Fruit fly (Drosophila melanogaster) whole organism, embryonic: Measurements from ENCODE around the gene CG1572.
A peak's percentile ranks its signal among the peaks of the same experiment; 100 is the strongest.

Source experiments
- Bteb2 ChIP-seq: fragments of 200-800 bp; sonication (Bioruptor generic); optimal IDR thresholded peaks from 2 replicates; lab custom pipeline; 2016; ENCODE audit warnings: missing biosample characterization, missing genetic modification characterization
- CG10543 ChIP-seq: fragments of 200-800 bp; sonication (Bioruptor generic); optimal IDR thresholded peaks from 3 replicates; lab custom pipeline; 2017; ENCODE audit warnings: missing biosample characterization, mild to moderate bottlenecking, missing genetic modification characterization, moderate library complexity
- CG10654 ChIP-seq: fragments of 200-800 bp; sonication (Bioruptor generic); optimal IDR thresholded peaks from 2 replicates; lab custom pipeline; 2016; ENCODE audit warnings: missing biosample characterization, missing genetic modification characterization
- CG11695 ChIP-seq: fragments of 200-800 bp; sonication (Bioruptor generic); IDR thresholded peaks from 3 replicates; pipeline ENCODE4 v1.3.6; 2022; ENCODE audit warnings: missing biosample characterization, missing genetic modification characterization
- CG13775 ChIP-seq: fragments of 200-800 bp; sonication (Bioruptor generic); optimal IDR thresholded peaks from 3 replicates; lab custom pipeline; 2017; ENCODE audit warnings: missing biosample characterization, mild to moderate bottlenecking, missing genetic modification characterization
- CG15269 ChIP-seq: fragments of 200-800 bp; sonication (Bioruptor generic); optimal IDR thresholded peaks from 2 replicates; lab custom pipeline; 2018; ENCODE audit warnings: missing biosample characterization, mild to moderate bottlenecking, missing genetic modification characterization, moderate library complexity
- CG15601 ChIP-seq: fragments of 200-800 bp; sonication (Bioruptor generic); optimal IDR thresholded peaks from 3 replicates; lab custom pipeline; 2019; ENCODE audit warnings: missing biosample characterization, mild to moderate bottlenecking, missing genetic modification characterization, moderate library complexity
- CG1647 ChIP-seq: fragments of 200-800 bp; sonication (Bioruptor generic); optimal IDR thresholded peaks from 3 replicates; lab custom pipeline; 2016; ENCODE audit warnings: missing biosample characterization, missing genetic modification characterization
- CG16813 ChIP-seq: fragments of 200-800 bp; sonication (Bioruptor generic); IDR thresholded peaks from 3 replicates; pipeline ENCODE4 v1.3.6; 2022; ENCODE audit warnings: missing biosample characterization, missing genetic modification characterization; ENCODE audit not compliant: partially characterized antibody
- CG17802 ChIP-seq: fragments of 200-800 bp; sonication (Bioruptor generic); optimal IDR thresholded peaks from 2 replicates; lab custom pipeline; 2018; ENCODE audit warnings: missing biosample characterization, mild to moderate bottlenecking, missing genetic modification characterization, moderate library complexity
- CG31224 ChIP-seq: fragments of 200-800 bp; sonication (Bioruptor generic); IDR thresholded peaks from 2 replicates; pipeline ENCODE4 v1.3.6; 2022; ENCODE audit warnings: missing biosample characterization, missing genetic modification characterization
- CG31388 ChIP-seq: fragments of 200-800 bp; sonication (Bioruptor generic); optimal IDR thresholded peaks from 2 replicates; lab custom pipeline; 2016; ENCODE audit warnings: missing biosample characterization, missing genetic modification characterization
- CG3163 ChIP-seq: fragments of 200-800 bp; sonication (Bioruptor generic); optimal IDR thresholded peaks from 3 replicates; lab custom pipeline; 2016; ENCODE audit warnings: missing biosample characterization, missing genetic modification characterization
- CG34422 ChIP-seq: fragments of 200-800 bp; sonication (Bioruptor generic); IDR thresholded peaks from 3 replicates; pipeline ENCODE4 v1.3.6; 2022; ENCODE audit warnings: missing biosample characterization, missing genetic modification characterization
- CG3838 ChIP-seq: fragments of 200-800 bp; sonication (Bioruptor generic); optimal IDR thresholded peaks from 3 replicates; lab custom pipeline; 2016; ENCODE audit warnings: missing biosample characterization, missing genetic modification characterization
- CG4328 ChIP-seq: fragments of 200-800 bp; sonication (Bioruptor generic); optimal IDR thresholded peaks from 3 replicates; lab custom pipeline; 2017; ENCODE audit warnings: missing biosample characterization, missing genetic modification reagents, missing genetic modification characterization
- CG4617 ChIP-seq: fragments of 200-800 bp; sonication (Bioruptor generic); optimal IDR thresholded peaks from 3 replicates; lab custom pipeline; 2016; ENCODE audit warnings: missing biosample characterization, missing genetic modification characterization, borderline replicate concordance
- CG4854 ChIP-seq: fragments of 200-800 bp; sonication (Bioruptor generic); optimal IDR thresholded peaks from 2 replicates; lab custom pipeline; 2016; ENCODE audit warnings: missing biosample characterization, missing genetic modification characterization, inconsistent platforms
- CG5245 ChIP-seq: fragments of 200-800 bp; sonication (Bioruptor generic); optimal IDR thresholded peaks from 3 replicates; lab custom pipeline; 2016; ENCODE audit warnings: missing biosample characterization, missing genetic modification characterization
- CG6765 ChIP-seq: fragments of 200-800 bp; sonication (Bioruptor generic); optimal IDR thresholded peaks from 3 replicates; lab custom pipeline; 2017; ENCODE audit warnings: missing biosample characterization, mild to moderate bottlenecking, missing genetic modification characterization
- CG6854 ChIP-seq: fragments of 200-800 bp; sonication (Bioruptor generic); optimal IDR thresholded peaks from 3 replicates; lab custom pipeline; 2017; ENCODE audit warnings: missing biosample characterization, mild to moderate bottlenecking, missing genetic modification characterization
- CG8924 ChIP-seq: fragments of 200-800 bp; optimal IDR thresholded peaks from 3 replicates; lab custom pipeline; 2019; ENCODE audit warnings: missing biosample characterization, mild to moderate bottlenecking, missing genetic modification characterization, moderate library complexity
- CG9437 ChIP-seq: fragments of 200-800 bp; sonication (Bioruptor generic); optimal IDR thresholded peaks from 2 replicates; lab custom pipeline; 2018; ENCODE audit warnings: missing biosample characterization, mild to moderate bottlenecking, missing genetic modification characterization
- CG9932 ChIP-seq: fragments of 200-800 bp; sonication (Bioruptor generic); IDR thresholded peaks from 2 replicates; pipeline ENCODE4 v1.3.6; 2022; ENCODE audit warnings: missing biosample characterization, missing genetic modification characterization
- CkIIα-i1 ChIP-seq: fragments of 200-800 bp; sonication (Bioruptor generic); IDR thresholded peaks from 2 replicates; pipeline ENCODE4 v1.3.6; 2022; ENCODE audit warnings: missing biosample characterization, missing genetic modification characterization
- D19A ChIP-seq: fragments of 200-800 bp; optimal IDR thresholded peaks from 3 replicates; lab custom pipeline; 2019; ENCODE audit warnings: missing biosample characterization, mild to moderate bottlenecking, missing genetic modification characterization, moderate library complexity
- Deaf1 ChIP-seq: fragments of 200-800 bp; optimal IDR thresholded peaks from 3 replicates; lab custom pipeline; 2019; ENCODE audit warnings: missing biosample characterization, mild to moderate bottlenecking, missing genetic modification characterization, moderate library complexity
- Hand ChIP-seq: fragments of 200-800 bp; sonication (Bioruptor generic); optimal IDR thresholded peaks from 2 replicates; lab custom pipeline; 2017; ENCODE audit warnings: mild to moderate bottlenecking, missing biosample characterization, missing genetic modification reagents, missing genetic modification characterization
- HmgD ChIP-seq: fragments of 200-800 bp; sonication (Bioruptor generic); optimal IDR thresholded peaks from 3 replicates; lab custom pipeline; 2016; ENCODE audit warnings: missing biosample characterization, missing genetic modification characterization
- Hr3 ChIP-seq: fragments of 200-800 bp; sonication (Bioruptor generic); optimal IDR thresholded peaks from 3 replicates; lab custom pipeline; 2016; ENCODE audit warnings: missing biosample characterization, missing genetic modification characterization
- Sox100B ChIP-seq: fragments of 200-800 bp; sonication (Bioruptor generic); optimal IDR thresholded peaks from 3 replicates; lab custom pipeline; 2018; ENCODE audit warnings: missing biosample characterization, mild to moderate bottlenecking, missing genetic modification characterization
- Vsx1 ChIP-seq: fragments of 200-800 bp; sonication (Bioruptor generic); optimal IDR thresholded peaks from 2 replicates; lab custom pipeline; 2017; ENCODE audit warnings: missing biosample characterization, mild to moderate bottlenecking, missing genetic modification characterization, missing genetic modification reagents
- ase ChIP-seq: fragments of 200-800 bp; sonication (Bioruptor generic); IDR thresholded peaks from 3 replicates; pipeline ENCODE4 v1.3.6; 2022; ENCODE audit warnings: missing biosample characterization, missing genetic modification characterization
- crc ChIP-seq: fragments of 200-800 bp; sonication (Bioruptor generic); optimal IDR thresholded peaks from 2 replicates; lab custom pipeline; 2016; ENCODE audit warnings: missing biosample characterization, missing genetic modification characterization
- croc ChIP-seq: fragments of 200-800 bp; sonication (Bioruptor generic); conservative IDR thresholded peaks from 3 replicates; pipeline ENCODE4 v1.3.6; 2022; ENCODE audit warnings: missing biosample characterization, missing genetic modification characterization
- crol ChIP-seq: fragments of 200-800 bp; sonication (Bioruptor generic); IDR thresholded peaks from 2 replicates; pipeline ENCODE4 v1.3.6; 2022; ENCODE audit warnings: missing biosample characterization, missing genetic modification characterization
- dmrt11E ChIP-seq: fragments of 200-800 bp; sonication (Bioruptor generic); optimal IDR thresholded peaks from 3 replicates; lab custom pipeline; 2018; ENCODE audit warnings: missing biosample characterization, mild to moderate bottlenecking, missing genetic modification characterization, moderate library complexity
- fu2 ChIP-seq: fragments of 200-800 bp; sonication (Bioruptor generic); optimal IDR thresholded peaks from 2 replicates; lab custom pipeline; 2016; ENCODE audit warnings: missing biosample characterization, missing genetic modification characterization
- gfzf ChIP-seq: fragments of 200-800 bp; sonication (Bioruptor generic); optimal IDR thresholded peaks from 2 replicates; lab custom pipeline; 2016; ENCODE audit warnings: missing biosample characterization, mild to moderate bottlenecking, missing genetic modification characterization, moderate library complexity
- grn ChIP-seq: fragments of 200-800 bp; sonication (Bioruptor generic); optimal IDR thresholded peaks from 3 replicates; lab custom pipeline; 2017; ENCODE audit warnings: missing biosample characterization, missing genetic modification characterization
- hb ChIP-seq: fragments of 200-800 bp; sonication (Bioruptor generic); IDR thresholded peaks from 3 replicates; pipeline ENCODE4 v1.3.6; 2022; ENCODE audit warnings: missing biosample characterization, missing genetic modification characterization; ENCODE audit not compliant: partially characterized antibody
- klu ChIP-seq: fragments of 200-800 bp; sonication (Bioruptor generic); IDR thresholded peaks from 2 replicates; pipeline ENCODE4 v1.3.6; 2022; ENCODE audit warnings: missing biosample characterization, missing genetic modification characterization
- nau ChIP-seq: fragments of 200-800 bp; sonication (Bioruptor generic); optimal IDR thresholded peaks from 3 replicates; lab custom pipeline; 2017; ENCODE audit warnings: missing biosample characterization, mild to moderate bottlenecking, missing genetic modification characterization, missing genetic modification reagents
- schlank ChIP-seq: fragments of 200-800 bp; sonication (Bioruptor generic); optimal IDR thresholded peaks from 2 replicates; lab custom pipeline; 2018; ENCODE audit warnings: missing biosample characterization, mild to moderate bottlenecking, missing genetic modification characterization
- sd ChIP-seq: fragments of 200-800 bp; sonication (Bioruptor generic); optimal IDR thresholded peaks from 3 replicates; lab custom pipeline; 2018; ENCODE audit warnings: missing biosample characterization, mild to moderate bottlenecking, missing genetic modification characterization, moderate library complexity
- shn ChIP-seq: fragments of 200-800 bp; sonication (Bioruptor generic); optimal IDR thresholded peaks from 3 replicates; lab custom pipeline; 2016; ENCODE audit warnings: missing biosample characterization, missing genetic modification characterization
- sisA ChIP-seq: fragments of 200-800 bp; sonication (Bioruptor generic); IDR thresholded peaks from 2 replicates; pipeline ENCODE4 v1.3.6; 2022; ENCODE audit warnings: missing biosample characterization, missing genetic modification characterization
- slou ChIP-seq: fragments of 200-800 bp; sonication (Bioruptor generic); optimal IDR thresholded peaks from 3 replicates; lab custom pipeline; 2016; ENCODE audit warnings: missing biosample characterization, missing genetic modification characterization
- sr ChIP-seq: fragments of 200-800 bp; sonication (Bioruptor generic); IDR thresholded peaks from 3 replicates; pipeline ENCODE4 v1.3.6; 2022; ENCODE audit warnings: missing biosample characterization, missing genetic modification characterization
- toy ChIP-seq: fragments of 200-800 bp; sonication (Bioruptor generic); IDR thresholded peaks from 2 replicates; pipeline ENCODE4 v1.3.6; 2022; ENCODE audit warnings: missing biosample characterization, missing genetic modification characterization
- unc-4 ChIP-seq: fragments of 200-800 bp; sonication (Bioruptor generic); IDR thresholded peaks from 2 replicates; pipeline ENCODE4 v1.3.6; 2022; ENCODE audit warnings: missing biosample characterization, missing genetic modification characterization; ENCODE audit not compliant: partially characterized antibody

Gene CG1572

dm6 chrX:11518435-11518834, 40.0 kb downstream of the CG1572 start (continued):
- no peak for TF ChIP-seq CG10543 (GFP tag; lab: Kevin White, UChicago)
- peak; percentile 55 for TF ChIP-seq Sox100B (GFP tag; lab: Kevin White, UChicago)
- peak; percentile 0 for TF ChIP-seq CG1647
- no peak for TF ChIP-seq unc-4 (GFP tag; lab: Robert Waterston, UW)
- no peak for TF ChIP-seq CG4328 (GFP tag; lab: Kevin White, UChicago)
- TF ChIP-seq CkIIα-i1 (GFP tag; lab: Robert Waterston, UW), result no peak
- peak; percentile 45; the same call in 1 of the 2 replicates for TF ChIP-seq klu (GFP tag; lab: Robert Waterston, UW)
- TF ChIP-seq sd (tag; lab: Kevin White, UChicago), result peak; percentile 48
- peak; percentile 52 for TF ChIP-seq CG5245 (GFP tag; lab: Kevin White, UChicago)
- peak; percentile 52 for TF ChIP-seq CG13775
- TF ChIP-seq sr (GFP tag; lab: Robert Waterston, UW), result 0 out of 3 replicates have a peak, but pooled peaks have one; percentile 19
- peak; percentile 76 for TF ChIP-seq Vsx1 (GFP tag; lab: Kevin White, UChicago)
- TF ChIP-seq grn (GFP tag; lab: Kevin White, UChicago), result no peak
- TF ChIP-seq schlank (tag; lab: Kevin White, UChicago), result peak; percentile 39
- peak; percentile 37 for TF ChIP-seq Deaf1
- peak; percentile 33 for TF ChIP-seq CG3838 (GFP tag; lab: Kevin White, UChicago)
- TF ChIP-seq slou, result peak; percentile 55
- peak; percentile 24 for TF ChIP-seq CG15601
- TF ChIP-seq Hand (GFP tag; lab: Kevin White, UChicago), result peak; percentile 22
- 0 out of 2 replicates have a peak, but pooled peaks have one; percentile 26 for TF ChIP-seq crol (GFP tag; lab: Robert Waterston, UW)
- peak; percentile 81 for TF ChIP-seq sisA (GFP tag; lab: Robert Waterston, UW)
- peak; percentile 19 for TF ChIP-seq CG9437 (GFP tag; lab: Kevin White, UChicago)
- peak; percentile 4 for TF ChIP-seq CG4617 (GFP tag; lab: Kevin White, UChicago)
- TF ChIP-seq D19A, result peak; percentile 53
- peak; percentile 4 for TF ChIP-seq dmrt11E (tag; lab: Kevin White, UChicago)
- TF ChIP-seq Bteb2, result peak; percentile 15
- TF ChIP-seq HmgD (GFP tag; lab: Kevin White, UChicago), result no peak
- no peak for TF ChIP-seq hb
- no peak for TF ChIP-seq fu2
- TF ChIP-seq crc, result no peak
- peak; percentile 66; the same call in 1 of the 3 replicates for TF ChIP-seq ase (GFP tag; lab: Robert Waterston, UW)
- no peak for TF ChIP-seq CG4854
- TF ChIP-seq CG10654, result peak; percentile 36
- peak; percentile 56 for TF ChIP-seq nau (GFP tag; lab: Kevin White, UChicago)
- TF ChIP-seq CG8924 (tag; lab: Kevin White, UChicago), result peak; percentile 73
- peak; percentile 75 for TF ChIP-seq CG31224 (GFP tag; lab: Robert Waterston, UW)
- peak; percentile 55 for TF ChIP-seq CG6765 (GFP tag; lab: Kevin White, UChicago)
- TF ChIP-seq CG16813 (GFP tag; lab: Robert Waterston, UW), result no peak
- peak; percentile 85 for TF ChIP-seq CG34422 (GFP tag; lab: Robert Waterston, UW)
- TF ChIP-seq CG3163 (GFP tag; lab: Kevin White, UChicago), result no peak
- TF ChIP-seq gfzf (GFP tag; lab: Kevin White, UChicago), result no peak
- TF ChIP-seq CG6854 (GFP tag; lab: Kevin White, UChicago), result peak; percentile 59
- no peak for TF ChIP-seq toy (GFP tag; lab: Robert Waterston, UW)
- TF ChIP-seq CG11695 (GFP tag; lab: Robert Waterston, UW), result peak; percentile 82
- TF ChIP-seq croc, result peak; percentile 35; the same call in 1 of the 3 replicates
- peak; percentile 58 for TF ChIP-seq Hr3 (GFP tag; lab: Kevin White, UChicago)
- peak; percentile 15 for TF ChIP-seq CG31388 (GFP tag; lab: Kevin White, UChicago)
- no peak for TF ChIP-seq shn (GFP tag; lab: Kevin White, UChicago)
- no peak for TF ChIP-seq CG17802
- TF ChIP-seq CG9932 (GFP tag; lab: Robert Waterston, UW), result peak; percentile 89
- TF ChIP-seq CG15269 (tag; lab: Kevin White, UChicago), result peak; percentile 86
